Worm (Caenorhabditis elegans) whole organism, L3 larva: ENCODE results near the gene C36C5.12.

Experiments
- ZK546.5 ChIP-seq: sonication (generic microtip); optimal IDR thresholded peaks from 2 replicates; lab custom pipeline; 2017; ENCODE audit warnings: missing biosample characterization, missing genetic modification characterization
- aly-2 ChIP-seq: fragments of 150-350 bp; optimal IDR thresholded peaks from 2 replicates; lab custom pipeline; 2014; ENCODE audit warnings: missing biosample characterization, missing genetic modification characterization
- ama-1 ChIP-seq: fragments of 150-350 bp; optimal IDR thresholded peaks from 2 replicates; lab custom pipeline; 2018
- ceh-28 ChIP-seq: fragments of 150-350 bp; optimal IDR thresholded peaks from 2 replicates; lab custom pipeline; 2014; ENCODE audit warnings: missing biosample characterization, missing genetic modification reagents, missing genetic modification characterization
- ceh-82 ChIP-seq: fragments of 150-350 bp; optimal IDR thresholded peaks from 2 replicates; lab custom pipeline; 2014; ENCODE audit warnings: missing biosample characterization, missing genetic modification characterization
- ceh-9 ChIP-seq: sonication (generic microtip); optimal IDR thresholded peaks from 2 replicates; lab custom pipeline; 2018; ENCODE audit warnings: missing biosample characterization, missing genetic modification characterization
- daf-12 ChIP-seq: fragments of 150-350 bp; optimal IDR thresholded peaks from 2 replicates; lab custom pipeline; 2014; ENCODE audit warnings: missing biosample characterization, missing genetic modification reagents, missing genetic modification characterization
- elt-1 ChIP-seq: fragments of 150-350 bp; optimal IDR thresholded peaks from 2 replicates; lab custom pipeline; 2014; ENCODE audit warnings: missing biosample characterization, missing genetic modification characterization
- elt-2 ChIP-seq: sonication (generic microtip); optimal IDR thresholded peaks from 2 replicates; lab custom pipeline; 2016; ENCODE audit warnings: missing genetic modification reagents, mild to moderate bottlenecking, missing genetic modification characterization, missing compliant biosample characterization
- fkh-10 ChIP-seq: sonication (generic microtip); optimal IDR thresholded peaks from 2 replicates; lab custom pipeline; 2017; ENCODE audit warnings: missing biosample characterization, missing genetic modification reagents, missing genetic modification characterization
- fkh-2 ChIP-seq: fragments of 150-350 bp; optimal IDR thresholded peaks from 2 replicates; lab custom pipeline; 2014; ENCODE audit warnings: missing biosample characterization, missing genetic modification reagents, missing genetic modification characterization
- hmg-11 ChIP-seq: sonication (generic microtip); optimal IDR thresholded peaks from 2 replicates; lab custom pipeline; 2016; ENCODE audit warnings: missing genetic modification characterization, missing compliant biosample characterization
- jun-1 ChIP-seq: fragments of 150-350 bp; optimal IDR thresholded peaks from 2 replicates; lab custom pipeline; 2014; ENCODE audit warnings: missing biosample characterization, missing genetic modification reagents, missing genetic modification characterization
- lin-15B ChIP-seq: fragments of 150-350 bp; optimal IDR thresholded peaks from 2 replicates; lab custom pipeline; 2014; ENCODE audit warnings: missing biosample characterization, missing genetic modification characterization
- mml-1 ChIP-seq: fragments of 150-350 bp; sonication (generic microtip); optimal IDR thresholded peaks from 3 replicates; lab custom pipeline; 2014; ENCODE audit warnings: missing biosample characterization, missing genetic modification characterization
- nfya-1 ChIP-seq: sonication (generic microtip); optimal IDR thresholded peaks from 2 replicates; lab custom pipeline; 2017; ENCODE audit warnings: missing genetic modification characterization, mild to moderate bottlenecking, missing compliant biosample characterization, antibody characterized with exemption, moderate library complexity; ENCODE audit not compliant: insufficient read depth
- nhr-12 ChIP-seq: fragments of 150-350 bp; optimal IDR thresholded peaks from 2 replicates; lab custom pipeline; 2014; ENCODE audit warnings: missing biosample characterization, missing genetic modification characterization
- nhr-237 ChIP-seq: fragments of 150-350 bp; optimal IDR thresholded peaks from 2 replicates; lab custom pipeline; 2014; ENCODE audit warnings: missing biosample characterization, missing genetic modification characterization
- nhr-25 ChIP-seq: sonication (generic microtip); optimal IDR thresholded peaks from 2 replicates; lab custom pipeline; 2017; ENCODE audit warnings: missing biosample characterization, missing genetic modification characterization
- nhr-67 ChIP-seq: fragments of 150-350 bp; optimal IDR thresholded peaks from 2 replicates; lab custom pipeline; 2014; ENCODE audit warnings: missing biosample characterization, missing genetic modification characterization
- nhr-76 ChIP-seq: fragments of 150-350 bp; sonication (generic microtip); optimal IDR thresholded peaks from 5 replicates; lab custom pipeline; 2014; ENCODE audit warnings: missing biosample characterization, missing genetic modification characterization
- pha-4 ChIP-seq: fragments of 150-350 bp; optimal IDR thresholded peaks from 2 replicates; lab custom pipeline; 2014; ENCODE audit warnings: missing biosample characterization, missing genetic modification reagents, missing genetic modification characterization
- pqm-1 ChIP-seq: fragments of 150-350 bp; optimal IDR thresholded peaks from 2 replicates; lab custom pipeline; 2017; ENCODE audit warnings: missing biosample characterization, missing genetic modification characterization, inconsistent platforms
- skn-1 ChIP-seq: fragments of 150-350 bp; optimal IDR thresholded peaks from 2 replicates; lab custom pipeline; 2014; ENCODE audit warnings: missing biosample characterization, missing genetic modification characterization
- snpc-4 ChIP-seq: fragments of 150-350 bp; optimal IDR thresholded peaks from 2 replicates; lab custom pipeline; 2014; ENCODE audit warnings: missing biosample characterization, missing genetic modification characterization
- tbx-2 ChIP-seq: sonication (generic microtip); optimal IDR thresholded peaks from 2 replicates; lab custom pipeline; 2016; ENCODE audit warnings: mild to moderate bottlenecking, missing genetic modification characterization, missing compliant biosample characterization
- zag-1 ChIP-seq: fragments of 150-350 bp; optimal IDR thresholded peaks from 2 replicates; lab custom pipeline; 2014; ENCODE audit warnings: missing biosample characterization, missing genetic modification characterization
- ztf-11 ChIP-seq: fragments of 150-350 bp; optimal IDR thresholded peaks from 2 replicates; lab custom pipeline; 2014; ENCODE audit warnings: missing biosample characterization, missing genetic modification characterization
- ztf-4 ChIP-seq: fragments of 150-350 bp; optimal IDR thresholded peaks from 2 replicates; lab custom pipeline; 2014; ENCODE audit warnings: missing biosample characterization, missing genetic modification characterization

Gene C36C5.12

DNA sequence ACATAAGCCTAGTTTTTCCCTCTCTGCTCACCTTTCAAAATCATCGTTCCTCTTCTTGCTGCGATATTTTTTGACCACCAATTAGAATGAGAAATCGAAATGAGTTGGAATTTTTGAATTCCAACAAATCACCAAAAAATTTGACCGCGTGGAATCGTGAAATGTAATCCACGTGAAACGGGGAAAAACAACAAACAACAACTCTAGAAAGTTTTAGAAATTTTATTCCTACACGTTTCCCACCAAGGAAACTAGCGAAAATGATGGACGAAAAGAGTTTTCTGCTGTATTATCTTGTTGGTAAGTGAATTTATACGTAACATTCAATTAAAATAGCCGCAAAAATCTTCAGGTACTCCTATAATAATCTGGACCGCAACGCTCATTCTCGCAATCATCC, 20.7 kb downstream of the C36C5.12 start, which contains the start of the genes irld-3 and F02C9.1:
irld-3 (minus strand) TSS at position 101 of the 400 bp plus-strand sequence.
F02C9.1 (plus strand) TSS at position 216 of the 400 bp plus-strand sequence.
- no peak for TF ChIP-seq jun-1 (tag; lab: Kevin White, UChicago)

DNA sequence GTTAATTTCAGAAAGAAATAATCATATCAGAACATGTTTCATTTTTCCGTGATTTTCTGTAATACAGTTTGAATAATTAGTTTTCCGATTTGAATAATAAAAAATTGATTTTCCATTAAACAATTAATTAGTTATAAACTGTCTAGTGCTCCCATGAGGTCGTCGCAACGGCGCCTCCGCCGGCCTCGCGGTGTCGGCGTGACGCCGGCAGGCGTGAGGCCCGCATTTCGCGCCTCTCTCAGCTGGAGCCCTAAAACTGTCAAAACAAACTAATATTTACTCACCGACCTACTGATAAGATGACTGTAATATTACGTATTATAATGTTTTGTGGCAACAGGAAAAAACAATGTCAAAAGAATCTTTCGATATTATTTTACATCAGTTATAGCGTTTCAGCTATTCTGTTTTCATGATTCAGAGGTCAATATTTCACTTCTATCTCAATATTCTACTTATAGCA, 25.8 kb downstream of the C36C5.12 start, which contains the start of gene F02C9.2:
F02C9.2 (plus strand) TSS at position 413 of the 463 bp plus-strand sequence.
- TF ChIP-seq nhr-25 (tag; lab: Kevin White, UChicago) (no peak), mml-1 (tag; lab: Kevin White, UChicago) (no peak), aly-2 (tag; lab: Kevin White, UChicago) (no peak), nhr-67 (tag; lab: Kevin White, UChicago) (no peak)

ce11 chrV:3132116-3132515, 27.0 kb downstream of the C36C5.12 start:
- TF ChIP-seq jun-1 (tag; lab: Kevin White, UChicago) = no peak
- no peak for TF ChIP-seq nhr-76
- no peak for TF ChIP-seq ceh-28
- no peak for TF ChIP-seq fkh-2 (tag; lab: Kevin White, UChicago)
- no peak for TF ChIP-seq ama-1 (lab: Kevin White, UChicago)
- TF ChIP-seq ztf-4 (tag; lab: Kevin White, UChicago) = no peak
- no peak for TF ChIP-seq ceh-9 (tag; lab: Kevin White, UChicago)
- TF ChIP-seq nfya-1 (tag; lab: Kevin White, UChicago) = no peak
- TF ChIP-seq hmg-11 (tag; lab: Kevin White, UChicago) = no peak
- TF ChIP-seq elt-2 = no peak
- TF ChIP-seq pqm-1 (tag; lab: Kevin White, UChicago) = no peak
- no peak for TF ChIP-seq elt-1 (tag; lab: Kevin White, UChicago)
- no peak for TF ChIP-seq ztf-11 (tag; lab: Kevin White, UChicago)
- no peak for TF ChIP-seq nhr-12

- TF ChIP-seq nhr-76 (no peak), nfya-1 (tag; lab: Kevin White, UChicago) (no peak), ZK546.5 (tag; lab: Kevin White, UChicago) (no peak), lin-15B (tag; lab: Kevin White, UChicago) (no peak), pha-4 (tag; lab: Kevin White, UChicago) (no peak), zag-1 (tag; lab: Kevin White, UChicago) (no peak), nhr-25 (tag; lab: Kevin White, UChicago) (no peak), ceh-28 (no peak), ceh-9 (tag; lab: Kevin White, UChicago) (no peak), nhr-12 (no peak), ztf-4 (tag; lab: Kevin White, UChicago) (no peak), skn-1 (tag; lab: Kevin White, UChicago) (no peak)
Measured at ce11 chrV:3128803-3129202, 30.3 kb downstream of the C36C5.12 start, which contains the start of gene tat-6. Gene tat-6, plus strand, starts transcription at chrV:3129103.

ce11 chrV:3127670-3128069, 31.5 kb downstream of the C36C5.12 start, which contains the start of gene Y73C8C.10:
Gene Y73C8C.10, minus strand, starts transcription at chrV:3127770.
- TF ChIP-seq fkh-10 (no peak), nhr-25 (tag; lab: Kevin White, UChicago) (no peak), ceh-82 (no peak), snpc-4 (tag; lab: Kevin White, UChicago) (no peak), elt-2 (peak; percentile 6), ztf-11 (tag; lab: Kevin White, UChicago) (no peak), nfya-1 (tag; lab: Kevin White, UChicago) (no peak)

DNA sequence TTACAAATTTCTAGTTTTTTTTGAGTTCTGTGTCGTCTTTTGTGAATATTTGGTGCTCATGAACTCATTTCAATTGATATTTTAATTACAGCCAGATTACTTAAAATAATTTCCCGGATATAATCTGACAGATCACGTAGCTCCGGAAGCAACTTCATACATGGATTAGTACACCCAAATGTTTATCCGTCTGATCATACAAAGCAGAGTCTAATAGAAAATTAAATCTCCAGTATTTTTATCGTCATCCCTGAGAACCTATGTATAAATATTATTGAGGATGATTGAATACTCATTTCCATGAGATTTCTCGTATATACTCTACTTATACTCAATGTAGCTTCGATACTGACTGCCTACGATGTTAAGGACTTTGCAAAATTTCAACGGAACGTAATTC, 34.2 kb downstream of the C36C5.12 start, which contains the start of gene Y73C8C.12:
Y73C8C.12 (plus strand) TSS at position 301 of the 400 bp plus-strand sequence.
- TF ChIP-seq lin-15B (tag; lab: Kevin White, UChicago) = no peak
- no peak for TF ChIP-seq zag-1 (tag; lab: Kevin White, UChicago)
- TF ChIP-seq nhr-237 = no peak
- TF ChIP-seq tbx-2 (tag; lab: Kevin White, UChicago) = no peak
- TF ChIP-seq nhr-25 (tag; lab: Kevin White, UChicago) = no peak
- TF ChIP-seq nhr-67 (tag; lab: Kevin White, UChicago) = no peak
- TF ChIP-seq nhr-76 = no peak
- TF ChIP-seq ZK546.5 (tag; lab: Kevin White, UChicago) = no peak
- no peak for TF ChIP-seq fkh-10
- no peak for TF ChIP-seq daf-12 (tag; lab: Kevin White, UChicago)
- no peak for TF ChIP-seq ceh-9 (tag; lab: Kevin White, UChicago)
- TF ChIP-seq mml-1 (tag; lab: Kevin White, UChicago) = no peak
